Fruit fly (Drosophila melanogaster) whole organism, prepupa: ENCODE results near the gene CG14253.

Source experiments
- CG6854 ChIP-seq: fragments of 200-800 bp; sonication (Bioruptor generic); optimal IDR thresholded peaks from 2 replicates; lab custom pipeline; 2017; ENCODE audit warnings: missing biosample characterization, mild to moderate bottlenecking, missing genetic modification characterization
- CG7368 ChIP-seq: fragments of 200-800 bp; sonication (Bioruptor generic); optimal IDR thresholded peaks from 3 replicates; lab custom pipeline; 2016; ENCODE audit warnings: missing biosample characterization, missing genetic modification characterization
- Sox15 ChIP-seq: fragments of 200-800 bp; sonication (Bioruptor generic); optimal IDR thresholded peaks from 3 replicates; lab custom pipeline; 2016; ENCODE audit warnings: missing biosample characterization, missing genetic modification characterization
- topi ChIP-seq: fragments of 200-800 bp; sonication (Bioruptor generic); optimal IDR thresholded peaks from 3 replicates; lab custom pipeline; 2016; ENCODE audit warnings: missing biosample characterization, missing genetic modification characterization
- vri ChIP-seq: fragments of 200-800 bp; sonication (Bioruptor generic); optimal IDR thresholded peaks from 3 replicates; lab custom pipeline; 2016; ENCODE audit warnings: missing biosample characterization, mild to moderate bottlenecking, missing genetic modification characterization

DNA sequence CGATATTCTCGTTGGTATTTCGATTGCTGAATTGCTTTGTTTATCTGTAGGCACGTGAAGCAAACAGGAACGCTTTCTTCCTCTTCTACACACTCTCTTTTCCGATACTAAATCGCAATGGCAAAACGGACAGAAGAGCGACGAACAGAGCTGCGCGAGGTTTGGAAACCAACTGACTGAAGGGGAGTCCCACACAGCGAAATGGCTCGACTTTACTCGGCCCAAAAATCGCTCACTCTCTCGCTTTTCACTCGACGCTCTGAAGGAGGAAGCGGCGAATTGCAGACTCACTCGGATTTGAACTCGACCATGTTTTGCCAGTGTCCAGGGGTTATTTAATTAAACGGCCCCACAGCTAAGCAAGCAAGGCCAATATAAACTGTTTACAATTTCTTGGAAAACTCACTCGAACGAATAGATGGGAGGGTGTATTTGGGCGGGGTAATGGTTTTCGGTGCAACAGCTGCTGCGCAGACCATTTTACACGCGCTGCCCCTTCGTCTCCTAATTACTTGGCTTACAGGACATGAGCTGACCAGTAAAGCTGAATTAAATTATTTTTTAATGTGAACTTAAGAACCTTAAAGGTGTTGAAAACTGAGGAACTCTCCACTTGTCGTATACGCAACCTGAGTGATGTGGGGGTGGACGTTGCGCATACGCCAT is 19.9 kb upstream of the CG14253 start, which contains the start of gene CG6330:
- TF ChIP-seq topi (GFP tag; lab: Kevin White, UChicago) (no peak), vri (GFP tag; lab: Kevin White, UChicago) (no peak), Sox15 (GFP tag; lab: Kevin White, UChicago) (no peak), CG7368 (no peak), CG6854 (GFP tag; lab: Kevin White, UChicago) (no peak)
